Worm (Caenorhabditis elegans): Measurements from ENCODE around the gene srlf-34.

srlf-34 gene

ce11 chrII:10357468-10358007 is 45.4 kb downstream of the srlf-34 start, which contains the start of gene C07E3.3:
TSS of gene C07E3.3 (minus strand) at chrII:10357518.
- TF ChIP-seq ztf-11 (tag; optimal IDR thresholded peaks at IDR 0.05) (no peak), cnd-1 (tag; optimal IDR thresholded peaks at IDR 0.05) (no peak), ceh-39 (tag; optimal IDR thresholded peaks at IDR 0.05) (no peak), ham-2 (GFP tag; optimal IDR thresholded peaks at IDR 0.05) (no peak), nhr-12 (tag; optimal IDR thresholded peaks at IDR 0.05) (no peak), nhr-2 (tag; optimal IDR thresholded peaks at IDR 0.05) (no peak), drap-1 (GFP tag; optimal IDR thresholded peaks at IDR 0.05) (no peak), mls-2 (tag; optimal IDR thresholded peaks at IDR 0.05) (no peak), lin-32 (GFP tag; optimal IDR thresholded peaks at IDR 0.05) (no peak), unc-39 (tag; optimal IDR thresholded peaks at IDR 0.05) (no peak), unc-62 (GFP tag; optimal IDR thresholded peaks at IDR 0.05) (no peak), nhr-237 (tag; optimal IDR thresholded peaks at IDR 0.05) (no peak), mep-1 (tag; optimal IDR thresholded peaks at IDR 0.05) (no peak), bed-3 (GFP tag; optimal IDR thresholded peaks at IDR 0.05) (no peak), sptf-1 (tag; optimal IDR thresholded peaks at IDR 0.05) (no peak)

ce11 chrII:10360487-10360886 is 48.4 kb downstream of the srlf-34 start, which contains the start of gene C07E3.4:
TSS of gene C07E3.4 (plus strand) at chrII:10360787.
- no peak for TF ChIP-seq zip-8 (tag; optimal IDR thresholded peaks at IDR 0.05)
- no peak for TF ChIP-seq ceh-43 (GFP tag; optimal IDR thresholded peaks at IDR 0.05)
